Fruit fly (Drosophila melanogaster) whole organism, prepupa: ENCODE data around the gene CG9328.

Experiments
- Blimp-1 ChIP-seq: fragments of 200-800 bp; sonication (Bioruptor generic); optimal IDR thresholded peaks from 3 replicates; lab custom pipeline; 2017; ENCODE audit warnings: missing biosample characterization, missing genetic modification characterization, mild to moderate bottlenecking, moderate library complexity, missing genetic modification reagents
- CG16779 ChIP-seq: fragments of 200-800 bp; sonication (Bioruptor generic); optimal IDR thresholded peaks from 3 replicates; lab custom pipeline; 2017; ENCODE audit warnings: missing biosample characterization, mild to moderate bottlenecking, missing genetic modification characterization
- CG6163 ChIP-seq: fragments of 200-800 bp; sonication (Bioruptor generic); IDR thresholded peaks from 3 replicates; pipeline ENCODE4 v1.3.6; 2022; ENCODE audit warnings: missing biosample characterization, missing genetic modification characterization
- CG7368 ChIP-seq: fragments of 200-800 bp; sonication (Bioruptor generic); optimal IDR thresholded peaks from 3 replicates; lab custom pipeline; 2016; ENCODE audit warnings: missing biosample characterization, missing genetic modification characterization
- CG9139 ChIP-seq: fragments of 200-800 bp; sonication (Bioruptor generic); optimal IDR thresholded peaks from 3 replicates; lab custom pipeline; 2017; ENCODE audit warnings: missing biosample characterization, mild to moderate bottlenecking, missing genetic modification characterization
- Smox ChIP-seq: fragments of 200-800 bp; sonication (Bioruptor generic); optimal IDR thresholded peaks from 3 replicates; lab custom pipeline; 2016; ENCODE audit warnings: missing biosample characterization, missing genetic modification characterization
- dsx ChIP-seq: fragments of 200-800 bp; optimal IDR thresholded peaks from 3 replicates; lab custom pipeline; 2019; ENCODE audit warnings: missing biosample characterization, mild to moderate bottlenecking, missing genetic modification characterization, moderate library complexity; ENCODE audit not compliant: poor library complexity, severe bottlenecking
- salr ChIP-seq, 2 experiments: fragments of 200-800 bp; sonication (Bioruptor generic); optimal IDR thresholded peaks; 3 replicates each; lab custom pipeline; 2016 to 2018; ENCODE audit warnings: missing biosample characterization in 2 of 2, missing genetic modification characterization in 2 of 2, mild to moderate bottlenecking in 1 of 2

dm6 chr2L:20760956-20761355, 36.6 kb upstream of the CG9328 start:
- TF ChIP-seq dsx (no peak), CG9139 (no peak), Blimp-1 (no peak), CG16779 (tag; lab: Kevin White, UChicago) (no peak), Smox (GFP tag; lab: Kevin White, UChicago) (no peak), CG6163 (no peak), CG7368 (no peak), salr (GFP tag; optimal IDR thresholded peaks at IDR 0.05; lab: Kevin White, UChicago) (no peak)
